Worm (Caenorhabditis elegans) whole organism, early embryonic: ENCODE results near the gene R13A5.10.

Experiments
- B0310.2 ChIP-seq: sonication (generic microtip); optimal IDR thresholded peaks from 2 replicates; lab custom pipeline; 2016; ENCODE audit warnings: mild to moderate bottlenecking, missing genetic modification characterization, missing compliant biosample characterization
- F13C5.2 ChIP-seq: sonication (generic microtip); optimal IDR thresholded peaks from 2 replicates; lab custom pipeline; 2017; ENCODE audit warnings: mild to moderate bottlenecking, missing genetic modification characterization, inconsistent platforms, missing compliant biosample characterization
- aly-1 ChIP-seq: sonication (generic microtip); optimal IDR thresholded peaks from 2 replicates; lab custom pipeline; 2016; ENCODE audit warnings: missing genetic modification characterization, missing compliant biosample characterization
- ama-1 ChIP-seq: fragments of 150-350 bp; optimal IDR thresholded peaks from 2 replicates; lab custom pipeline; 2014
- ceh-13 ChIP-seq: fragments of 200-800 bp; sonication (Bioruptor generic); optimal IDR thresholded peaks from 2 replicates; lab custom pipeline; 2018; ENCODE audit warnings: mild to moderate bottlenecking, missing genetic modification characterization, missing compliant biosample characterization
- ceh-36 ChIP-seq: sonication (generic microtip); optimal IDR thresholded peaks from 2 replicates; lab custom pipeline; 2016; ENCODE audit warnings: missing genetic modification characterization, inconsistent platforms, missing compliant biosample characterization
- hnd-1 ChIP-seq: sonication (generic microtip); optimal IDR thresholded peaks from 2 replicates; lab custom pipeline; 2016; ENCODE audit warnings: missing genetic modification characterization, missing compliant biosample characterization
- pes-1 ChIP-seq: fragments of 200-800 bp; sonication (Bioruptor generic); IDR thresholded peaks from 2 replicates; pipeline ENCODE4 v1.3.6; 2022; ENCODE audit warnings: missing genetic modification reagents, missing genetic modification characterization, missing compliant biosample characterization
- scrt-1 ChIP-seq: fragments of 200-800 bp; sonication (Bioruptor generic); IDR thresholded peaks from 2 replicates; pipeline ENCODE4 v1.3.6; 2022; ENCODE audit warnings: missing genetic modification characterization, missing compliant biosample characterization
- tbx-11 ChIP-seq: fragments of 200-800 bp; sonication (Bioruptor generic); IDR thresholded peaks from 2 replicates; pipeline ENCODE4 v1.3.6; 2022; ENCODE audit warnings: missing genetic modification characterization, missing compliant biosample characterization

DNA sequence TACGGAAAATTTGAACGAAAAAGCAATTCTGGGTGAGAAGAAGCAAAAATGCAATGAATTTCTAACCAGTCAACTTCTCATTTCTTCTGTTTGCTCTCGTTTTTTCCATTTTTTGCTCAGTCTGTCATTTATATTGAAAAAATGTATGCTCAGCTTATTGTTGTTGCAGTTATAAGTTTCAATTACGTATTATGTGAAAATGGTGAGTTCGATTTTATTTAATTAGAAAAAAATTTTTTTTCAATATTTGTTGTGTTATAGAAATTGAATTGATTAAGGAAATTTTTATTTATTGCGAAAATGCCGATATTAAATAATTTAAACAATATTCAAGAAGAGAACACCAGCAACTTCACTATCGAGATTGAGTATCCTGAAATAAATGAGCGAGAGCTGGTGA, 20.9 kb downstream of the R13A5.10 start, which contains the start of gene lgc-12:
- TF ChIP-seq aly-1 (tag; lab: Kevin White, UChicago) (no peak), tbx-11 (no peak), hnd-1 (tag; lab: Kevin White, UChicago) (no peak), F13C5.2 (no peak), ceh-36 (no peak), scrt-1 (GFP tag; lab: Robert Waterston, UW) (no peak), pes-1 (no peak), ama-1 (lab: Kevin White, UChicago) (no peak), ceh-13 (no peak), B0310.2 (tag; lab: Kevin White, UChicago) (no peak)
